Worm (Caenorhabditis elegans) whole organism, early embryonic: ENCODE results near the gene F41E6.12.

ENCODE experiments used
- ceh-36 ChIP-seq: sonication (generic microtip); optimal IDR thresholded peaks from 2 replicates; lab custom pipeline; 2016; ENCODE audit warnings: missing genetic modification characterization, inconsistent platforms, missing compliant biosample characterization
- sea-1 ChIP-seq: fragments of 200-800 bp; sonication (Bioruptor generic); conservative IDR thresholded peaks from 2 replicates; pipeline ENCODE4 v1.3.6; 2022; ENCODE audit warnings: missing genetic modification characterization, missing compliant biosample characterization
- tbx-11 ChIP-seq: fragments of 200-800 bp; sonication (Bioruptor generic); IDR thresholded peaks from 2 replicates; pipeline ENCODE4 v1.3.6; 2022; ENCODE audit warnings: missing genetic modification characterization, missing compliant biosample characterization
- tra-4 ChIP-seq: sonication (generic microtip); optimal IDR thresholded peaks from 2 replicates; lab custom pipeline; 2017; ENCODE audit warnings: missing genetic modification characterization, missing compliant biosample characterization

DNA sequence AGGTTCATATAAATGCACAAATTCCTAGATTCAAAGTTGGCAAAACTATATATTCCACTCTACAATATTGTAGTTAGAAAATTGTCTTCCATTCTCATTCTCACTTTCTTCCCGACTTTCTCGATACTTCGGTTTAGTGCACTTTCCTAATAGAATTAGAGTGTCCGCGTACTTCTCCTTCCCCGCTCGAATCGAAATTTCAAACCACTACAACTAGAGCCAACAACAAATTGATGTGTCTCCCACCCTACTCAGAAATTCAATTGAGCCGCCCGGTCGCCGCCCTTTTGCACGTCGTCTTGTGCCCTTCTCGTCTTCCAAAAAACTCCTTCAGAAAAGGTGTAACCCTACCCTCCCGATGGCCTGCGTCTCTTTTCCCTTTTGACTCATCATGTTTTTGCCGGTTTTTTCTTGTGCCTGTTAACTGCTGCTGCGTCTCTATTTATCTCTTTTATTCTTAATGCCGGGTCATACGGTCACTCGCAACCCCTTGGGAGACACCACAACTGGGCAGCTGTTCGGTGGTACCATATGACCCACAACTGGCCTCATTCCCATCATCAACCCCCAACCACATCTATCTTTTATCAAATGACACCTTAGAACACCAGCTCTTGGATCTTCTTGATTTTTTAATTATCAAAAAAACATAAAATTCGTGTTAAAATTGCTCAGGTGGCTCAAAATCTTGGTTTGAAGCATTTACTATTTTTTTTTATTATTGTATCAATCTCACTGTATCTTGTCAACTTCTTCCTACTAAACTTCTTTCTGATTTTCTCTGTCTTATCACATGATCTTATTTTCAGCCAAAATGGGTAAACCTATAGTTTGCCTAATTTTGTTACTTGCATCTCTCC is 34.6 kb downstream of the F41E6.12 start, which contains the start of gene tag-196:
- no peak for TF ChIP-seq ceh-36 (tag; lab: Kevin White, UChicago)
- no peak for TF ChIP-seq tbx-11 (GFP tag; lab: Robert Waterston, UW)
- no peak for TF ChIP-seq sea-1 (GFP tag; lab: Robert Waterston, UW)
- no peak for TF ChIP-seq tra-4 (tag; lab: Kevin White, UChicago)
